Worm (Caenorhabditis elegans): ENCODE measurements around the gene R03E9.2.

Gene R03E9.2

ce11 chrX:6702249-6702648 is 30.9 kb downstream of the R03E9.2 start, which contains the start of gene acr-2:
TSS of gene acr-2 (plus strand) at chrX:6702549.
- no peak for TF ChIP-seq unc-62 (GFP tag; optimal IDR thresholded peaks at IDR 0.05)

DNA sequence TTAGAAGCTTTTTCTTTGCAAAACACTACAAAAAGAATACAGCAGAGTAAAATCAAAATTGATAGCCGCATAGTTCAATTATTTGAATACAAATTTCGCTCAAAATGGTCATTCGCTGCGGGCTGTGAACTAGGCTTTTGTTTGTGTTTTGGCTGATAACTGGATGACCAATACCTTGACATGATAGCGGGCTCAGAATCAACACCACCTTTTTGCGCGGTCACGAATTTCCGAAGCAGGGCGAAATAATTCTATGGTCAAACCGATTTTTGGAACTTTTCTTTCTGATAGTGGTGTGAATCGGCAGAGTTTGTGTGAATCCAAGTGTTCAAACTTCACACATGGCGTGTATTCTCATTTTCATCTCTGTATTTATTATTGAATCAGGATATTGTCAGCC is 34.8 kb downstream of the R03E9.2 start, which contains the start of the genes F38B6.7 and F38B6.2:
TSS of gene F38B6.7 (minus strand) at position 101 of the 400 bp plus-strand sequence.
TSS of gene F38B6.2 (plus strand) at position 267 of the 400 bp plus-strand sequence.
- no peak for TF ChIP-seq unc-62 (GFP tag; optimal IDR thresholded peaks at IDR 0.05)

ce11 chrX:6693331-6693730 is 39.8 kb downstream of the R03E9.2 start, which contains the start of gene F38B6.3:
TSS of gene F38B6.3 (plus strand) at chrX:6693631.
- no peak for TF ChIP-seq unc-62 (GFP tag; optimal IDR thresholded peaks at IDR 0.05)

ce11 chrX:6692896-6693295 is 40.2 kb downstream of the R03E9.2 start:
- TF ChIP-seq unc-62 (GFP tag; optimal IDR thresholded peaks at IDR 0.05): no peak

DNA sequence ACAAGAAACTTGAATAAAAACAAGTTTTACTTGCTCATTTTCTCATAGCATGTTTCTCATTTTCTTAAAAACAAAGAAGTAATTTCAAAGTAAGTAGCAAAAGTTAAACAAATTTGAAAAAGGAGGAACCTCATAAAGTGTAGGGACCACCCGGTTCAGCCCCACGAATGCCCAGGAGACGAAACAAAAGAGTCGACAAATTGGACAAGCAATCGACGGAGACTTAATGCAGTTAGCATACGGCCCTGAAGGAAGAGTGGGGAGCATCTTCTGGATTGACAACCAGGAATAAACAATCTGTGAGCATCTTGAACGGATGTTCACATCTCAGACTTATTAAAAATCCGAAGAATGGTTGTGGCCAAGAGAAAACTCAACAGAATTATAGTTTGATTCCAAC is 41.4 kb downstream of the R03E9.2 start:
- no peak for TF ChIP-seq unc-62 (GFP tag; optimal IDR thresholded peaks at IDR 0.05)

DNA sequence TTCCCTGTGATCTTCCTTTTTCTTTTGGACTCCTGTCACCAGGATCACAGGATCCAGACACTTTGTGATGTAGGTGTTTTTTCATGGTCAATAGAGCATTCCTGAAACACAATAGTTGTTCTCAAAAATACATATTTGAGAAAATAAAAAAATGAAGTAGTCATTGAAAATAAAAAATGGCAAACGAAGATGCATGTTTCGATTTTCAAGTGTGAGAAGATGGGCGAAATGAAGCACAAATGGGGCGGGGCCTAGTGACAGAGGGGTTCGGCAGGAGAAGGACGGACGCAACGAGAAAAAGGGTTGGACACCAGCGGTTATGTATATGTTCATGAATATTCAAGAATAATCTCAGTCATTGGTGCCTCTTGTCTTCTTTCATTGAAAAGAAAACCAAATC is 43.1 kb downstream of the R03E9.2 start, which contains the start of gene F38B6.6:
TSS of gene F38B6.6 (minus strand) at position 101 of the 400 bp plus-strand sequence.
- no peak for TF ChIP-seq unc-62 (GFP tag; optimal IDR thresholded peaks at IDR 0.05)

ce11 chrX:6688953-6689562 is 44.0 kb downstream of the R03E9.2 start:
- TF ChIP-seq unc-62 (GFP tag; optimal IDR thresholded peaks at IDR 0.05): no peak

ce11 chrX:6687756-6688155 is 45.3 kb downstream of the R03E9.2 start:
- no peak for TF ChIP-seq unc-62 (GFP tag; optimal IDR thresholded peaks at IDR 0.05)

DNA sequence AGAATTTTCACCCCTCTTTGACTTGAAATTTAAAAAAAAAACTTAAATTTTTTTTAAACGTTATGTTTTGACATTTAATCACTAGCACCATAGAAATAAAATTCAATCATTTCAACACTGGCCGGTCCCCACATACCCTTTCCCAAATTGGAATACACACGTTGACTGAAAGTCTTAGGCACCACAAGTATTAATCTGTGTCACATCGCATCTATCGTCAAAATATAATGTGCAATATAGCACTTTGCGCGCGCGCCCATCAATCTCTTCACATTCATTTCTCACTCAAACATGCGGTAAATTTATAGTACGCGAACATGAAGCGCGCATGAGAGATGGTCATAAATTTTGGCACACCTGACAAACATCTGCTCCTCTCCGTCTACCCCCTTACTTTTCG is 45.8 kb downstream of the R03E9.2 start:
- TF ChIP-seq unc-62 (GFP tag; optimal IDR thresholded peaks at IDR 0.05): no peak

- TF ChIP-seq unc-62 (GFP tag; optimal IDR thresholded peaks at IDR 0.05): no peak
Observed at ce11 chrX:6682683-6683082, 50.4 kb downstream of the R03E9.2 start, which contains the start of gene F38B6.8. TSS of gene F38B6.8 (minus strand) at chrX:6682783.

Data from whole organism, dauer.